Worm (Caenorhabditis elegans): ENCODE results near the gene rps-13.
A peak's percentile ranks its signal among the peaks of the same experiment; 100 is the strongest.

rps-13 gene

DNA sequence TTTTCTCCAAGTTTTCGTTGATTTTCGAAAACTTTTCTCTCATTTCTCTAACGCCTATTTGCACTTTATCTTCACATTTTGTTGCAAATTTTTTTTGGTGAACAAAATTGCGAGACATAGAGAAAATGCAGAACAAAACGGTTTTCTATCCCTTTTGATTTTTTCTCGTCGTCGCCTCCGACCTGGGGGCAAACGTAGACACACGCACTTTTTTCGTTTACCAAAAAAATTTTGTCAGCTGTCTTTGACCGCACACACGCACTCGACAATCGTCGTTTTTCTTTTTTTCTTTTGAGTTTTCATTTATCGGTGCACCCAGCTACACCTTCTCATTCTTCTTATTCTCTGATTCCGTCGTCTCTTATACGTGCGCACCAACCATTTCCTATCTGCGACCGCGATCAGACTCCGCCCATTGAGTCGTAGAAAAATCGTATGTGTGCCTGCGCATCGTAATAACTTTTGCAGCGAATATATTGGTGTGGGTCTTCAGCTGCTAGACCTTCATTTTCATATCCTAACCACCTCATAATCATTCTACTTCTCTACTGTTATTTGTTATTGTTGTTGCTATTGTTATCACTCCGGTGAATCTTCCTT, 12.4 kb downstream of the rps-13 start (continued):
- TF ChIP-seq nhr-42 (GFP tag; IDR thresholded peaks at IDR 0.05) (no peak), T26A8.4 (GFP tag; IDR thresholded peaks at IDR 0.05) (no peak), zip-2 (tag; optimal IDR thresholded peaks at IDR 0.05) (no peak), php-3 (GFP tag; IDR thresholded peaks at IDR 0.05) (no peak), rbr-2 (tag; optimal IDR thresholded peaks at IDR 0.05) (no peak), fos-1 (tag; optimal IDR thresholded peaks at IDR 0.05) (no peak), zag-1 (tag; optimal IDR thresholded peaks at IDR 0.05) (no peak), unc-130 (GFP tag; optimal IDR thresholded peaks at IDR 0.05) (no peak), zip-11 (GFP tag; IDR thresholded peaks at IDR 0.05) (no peak), cey-2 (tag; optimal IDR thresholded peaks at IDR 0.05; ENCODE audit: borderline replicate concordance, insufficient read depth) (no peak), lir-3 (tag; optimal IDR thresholded peaks at IDR 0.05) (no peak), mes-2 (tag; optimal IDR thresholded peaks at IDR 0.05; ENCODE audit: poor library complexity, severe bottlenecking) (no peak), ceh-82 (tag; optimal IDR thresholded peaks at IDR 0.05) (no peak), saeg-2 (GFP tag; IDR thresholded peaks at IDR 0.05) (no peak), unc-62 (GFP tag; optimal IDR thresholded peaks at IDR 0.05 in 1 of 2) (peak in 1 of 2 experiments; percentile 99), unc-62 (tag; optimal IDR thresholded peaks at IDR 0.05) (no peak), ZK546.5 (tag; optimal IDR thresholded peaks at IDR 0.05) (no peak), nhr-111 (GFP tag; optimal IDR thresholded peaks at IDR 0.05) (no peak), nhr-11 (tag; optimal IDR thresholded peaks at IDR 0.05) (peak; percentile 28), nhr-41 (GFP tag; IDR thresholded peaks at IDR 0.05) (no peak), nhr-10 (tag; optimal IDR thresholded peaks at IDR 0.05) (no peak), Y105C5A.15 (GFP tag; IDR thresholded peaks at IDR 0.05) (no peak), ces-1 (GFP tag; optimal IDR thresholded peaks at IDR 0.05) (no peak), F49E8.2 (tag; optimal IDR thresholded peaks at IDR 0.05; ENCODE audit: borderline replicate concordance) (no peak), mdt-29 (GFP tag; IDR thresholded peaks at IDR 0.05) (no peak), arid-1 (GFP tag; conservative IDR thresholded peaks at IDR 0.05) (no peak), lim-7 (GFP tag; IDR thresholded peaks at IDR 0.05) (no peak), F44E2.7 (GFP tag; IDR thresholded peaks at IDR 0.05) (no peak), nhr-28 (tag; optimal IDR thresholded peaks at IDR 0.05) (peak; percentile 77), dve-1 (tag; optimal IDR thresholded peaks at IDR 0.05; ENCODE audit: insufficient read depth) (peak; percentile 20), F26F4.8 (GFP tag; conservative IDR thresholded peaks at IDR 0.05) (no peak), F10B5.3 (tag; optimal IDR thresholded peaks at IDR 0.05) (no peak), vab-7 (GFP tag; IDR thresholded peaks at IDR 0.05) (no peak), Y75B8A.6 (GFP tag; IDR thresholded peaks at IDR 0.05) (no peak), lin-39 (tag; optimal IDR thresholded peaks at IDR 0.05) (no peak), ztf-7 (tag; optimal IDR thresholded peaks at IDR 0.05) (no peak), ZK337.2 (GFP tag; IDR thresholded peaks at IDR 0.05) (no peak)

DNA sequence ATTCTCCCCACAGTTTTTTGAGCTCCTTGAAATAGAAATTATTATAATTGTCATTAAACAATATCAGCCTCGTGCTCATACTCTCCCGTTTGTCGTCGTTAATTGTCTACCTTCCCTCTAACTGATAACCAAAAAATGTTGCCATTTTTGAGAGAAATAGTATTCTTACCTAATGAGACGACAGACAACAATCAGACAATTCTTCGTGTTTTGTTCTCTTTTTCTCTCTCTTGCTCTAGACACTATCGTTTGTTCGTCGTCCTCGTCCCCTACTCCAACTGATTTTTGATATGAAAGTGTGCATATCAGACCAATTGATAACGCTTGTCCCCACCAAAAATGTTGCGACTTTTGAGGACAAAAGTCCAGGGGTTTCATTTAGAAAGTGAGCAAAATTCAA, 13.2 kb downstream of the rps-13 start:
- no peak for TF ChIP-seq dmd-8 (GFP tag; IDR thresholded peaks at IDR 0.05)
- peak; percentile 25 to 34 for TF ChIP-seq lsy-2 (tag; optimal IDR thresholded peaks at IDR 0.05)
- peak; percentile 50 for TF ChIP-seq nhr-48 (tag; optimal IDR thresholded peaks at IDR 0.05)
- no peak for TF ChIP-seq zip-11 (GFP tag; IDR thresholded peaks at IDR 0.05)
- peak; percentile 7 for TF ChIP-seq aha-1 (tag)
- peak; percentile 46 for TF ChIP-seq T20F7.1 (GFP tag; optimal IDR thresholded peaks at IDR 0.05)
- peak; percentile 52 for TF ChIP-seq nhr-6 (tag; optimal IDR thresholded peaks at IDR 0.05)
- TF ChIP-seq lin-29 (GFP tag; IDR thresholded peaks at IDR 0.05) = no peak
- TF ChIP-seq zfp-3 (GFP tag; conservative IDR thresholded peaks at IDR 0.05) = no peak
- no peak for TF ChIP-seq cey-2 (tag; optimal IDR thresholded peaks at IDR 0.05; ENCODE audit: borderline replicate concordance, insufficient read depth)
- peak; percentile 35 for TF ChIP-seq hlh-30 (tag; optimal IDR thresholded peaks at IDR 0.05; ENCODE audit: insufficient read depth)
- TF ChIP-seq ceh-44 (GFP tag; IDR thresholded peaks at IDR 0.05) = no peak
- no peak for TF ChIP-seq daf-19 (GFP tag; conservative IDR thresholded peaks at IDR 0.05)
- peak in 1 of 2 experiments; percentile 66 for TF ChIP-seq mdl-1 (tag; optimal IDR thresholded peaks at IDR 0.05)
- no peak for TF ChIP-seq fkh-10 (GFP tag; optimal IDR thresholded peaks at IDR 0.05)
- no peak for TF ChIP-seq daf-12 (tag; optimal IDR thresholded peaks at IDR 0.05)
- no peak for TF ChIP-seq nhr-11 (tag; optimal IDR thresholded peaks at IDR 0.05)
- no peak for TF ChIP-seq egl-27 (tag; optimal IDR thresholded peaks at IDR 0.05)
- peak; percentile 93 for TF ChIP-seq dmd-6 (GFP tag; IDR thresholded peaks at IDR 0.05)
- no peak for TF ChIP-seq rbr-2 (tag; optimal IDR thresholded peaks at IDR 0.05)
